Worm (Caenorhabditis elegans) whole organism, early embryonic: ENCODE measurements around the gene str-85.

Experiments
- B0310.2 ChIP-seq: sonication (generic microtip); optimal IDR thresholded peaks from 2 replicates; lab custom pipeline; 2016; ENCODE audit warnings: mild to moderate bottlenecking, missing genetic modification characterization, missing compliant biosample characterization
- F13C5.2 ChIP-seq: sonication (generic microtip); optimal IDR thresholded peaks from 2 replicates; lab custom pipeline; 2017; ENCODE audit warnings: mild to moderate bottlenecking, missing genetic modification characterization, inconsistent platforms, missing compliant biosample characterization
- aly-1 ChIP-seq: sonication (generic microtip); optimal IDR thresholded peaks from 2 replicates; lab custom pipeline; 2016; ENCODE audit warnings: missing genetic modification characterization, missing compliant biosample characterization
- ama-1 ChIP-seq: fragments of 150-350 bp; optimal IDR thresholded peaks from 2 replicates; lab custom pipeline; 2014
- ceh-13 ChIP-seq: fragments of 200-800 bp; sonication (Bioruptor generic); optimal IDR thresholded peaks from 2 replicates; lab custom pipeline; 2018; ENCODE audit warnings: mild to moderate bottlenecking, missing genetic modification characterization, missing compliant biosample characterization
- ceh-36 ChIP-seq: sonication (generic microtip); optimal IDR thresholded peaks from 2 replicates; lab custom pipeline; 2016; ENCODE audit warnings: missing genetic modification characterization, inconsistent platforms, missing compliant biosample characterization
- ets-7 ChIP-seq: sonication (generic microtip); optimal IDR thresholded peaks from 2 replicates; lab custom pipeline; 2016; ENCODE audit warnings: missing genotype, missing genetic modification characterization, missing compliant biosample characterization
- flt-1 ChIP-seq: fragments of 200-800 bp; sonication (Bioruptor generic); IDR thresholded peaks from 2 replicates; pipeline ENCODE4 v1.3.6; 2022; ENCODE audit warnings: missing genetic modification characterization, missing compliant biosample characterization
- hmbx-1 ChIP-seq: sonication (generic microtip); optimal IDR thresholded peaks from 2 replicates; lab custom pipeline; 2016; ENCODE audit warnings: mild to moderate bottlenecking, missing genetic modification characterization, missing compliant biosample characterization
- hmg-4 ChIP-seq: fragments of 200-800 bp; sonication (Bioruptor generic); optimal IDR thresholded peaks from 2 replicates; lab custom pipeline; 2018; ENCODE audit warnings: mild to moderate bottlenecking, missing genetic modification characterization, missing compliant biosample characterization
- hnd-1 ChIP-seq: sonication (generic microtip); optimal IDR thresholded peaks from 2 replicates; lab custom pipeline; 2016; ENCODE audit warnings: missing genetic modification characterization, missing compliant biosample characterization
- pes-1 ChIP-seq: fragments of 200-800 bp; sonication (Bioruptor generic); IDR thresholded peaks from 2 replicates; pipeline ENCODE4 v1.3.6; 2022; ENCODE audit warnings: missing genetic modification reagents, missing genetic modification characterization, missing compliant biosample characterization
- scrt-1 ChIP-seq: fragments of 200-800 bp; sonication (Bioruptor generic); IDR thresholded peaks from 2 replicates; pipeline ENCODE4 v1.3.6; 2022; ENCODE audit warnings: missing genetic modification characterization, missing compliant biosample characterization
- sea-1 ChIP-seq: fragments of 200-800 bp; sonication (Bioruptor generic); conservative IDR thresholded peaks from 2 replicates; pipeline ENCODE4 v1.3.6; 2022; ENCODE audit warnings: missing genetic modification characterization, missing compliant biosample characterization
- tbx-11 ChIP-seq: fragments of 200-800 bp; sonication (Bioruptor generic); IDR thresholded peaks from 2 replicates; pipeline ENCODE4 v1.3.6; 2022; ENCODE audit warnings: missing genetic modification characterization, missing compliant biosample characterization
- tbx-37 ChIP-seq: fragments of 200-800 bp; sonication (Bioruptor generic); conservative IDR thresholded peaks from 2 replicates; pipeline ENCODE4 v1.3.6; 2022; ENCODE audit warnings: missing genetic modification reagents, missing genetic modification characterization, missing compliant biosample characterization
- tra-4 ChIP-seq: sonication (generic microtip); optimal IDR thresholded peaks from 2 replicates; lab custom pipeline; 2017; ENCODE audit warnings: missing genetic modification characterization, missing compliant biosample characterization

Gene str-85

ce11 chrV:9015540-9015939 is 29.9 kb upstream of the str-85 start, which contains the start of gene srt-18:
srt-18 (minus strand) TSS chrV:9015640.
- TF ChIP-seq tra-4 (tag; lab: Kevin White, UChicago) (no peak), hmbx-1 (tag; lab: Kevin White, UChicago) (no peak), aly-1 (tag; lab: Kevin White, UChicago) (no peak), F13C5.2 (tag; lab: Kevin White, UChicago) (no peak), B0310.2 (tag; lab: Kevin White, UChicago) (no peak), ets-7 (no peak), ama-1 (lab: Kevin White, UChicago) (no peak), ceh-36 (tag; lab: Kevin White, UChicago) (no peak), pes-1 (GFP tag; lab: Robert Waterston, UW) (no peak), flt-1 (GFP tag; lab: Robert Waterston, UW) (no peak), hmg-4 (GFP tag; lab: Kevin White, UChicago) (no peak), ceh-13 (GFP tag; lab: Kevin White, UChicago) (no peak), tbx-37 (GFP tag; lab: Robert Waterston, UW) (no peak), scrt-1 (GFP tag; lab: Robert Waterston, UW) (no peak), tbx-11 (GFP tag; lab: Robert Waterston, UW) (no peak), sea-1 (GFP tag; lab: Robert Waterston, UW) (no peak), hnd-1 (tag; lab: Kevin White, UChicago) (no peak)

ce11 chrV:9013765-9014164 is 28.1 kb upstream of the str-85 start, which contains the start of gene srh-201:
srh-201 (minus strand) TSS chrV:9013865.
- TF ChIP-seq scrt-1 (GFP tag; lab: Robert Waterston, UW) (no peak), B0310.2 (tag; lab: Kevin White, UChicago) (no peak), F13C5.2 (tag; lab: Kevin White, UChicago) (no peak), tbx-11 (GFP tag; lab: Robert Waterston, UW) (no peak), hmg-4 (GFP tag; lab: Kevin White, UChicago) (no peak), flt-1 (GFP tag; lab: Robert Waterston, UW) (no peak), ama-1 (lab: Kevin White, UChicago) (no peak), pes-1 (GFP tag; lab: Robert Waterston, UW) (no peak), ceh-13 (GFP tag; lab: Kevin White, UChicago) (no peak), hmbx-1 (tag; lab: Kevin White, UChicago) (no peak), ceh-36 (tag; lab: Kevin White, UChicago) (no peak), ets-7 (no peak), tbx-37 (GFP tag; lab: Robert Waterston, UW) (no peak), tra-4 (tag; lab: Kevin White, UChicago) (no peak), aly-1 (tag; lab: Kevin White, UChicago) (no peak), sea-1 (GFP tag; lab: Robert Waterston, UW) (no peak), hnd-1 (tag; lab: Kevin White, UChicago) (no peak)

ce11 chrV:9009175-9009574 is 23.5 kb upstream of the str-85 start, which contains the start of gene srx-2:
srx-2 (plus strand) TSS chrV:9009475.
- TF ChIP-seq flt-1 (GFP tag; lab: Robert Waterston, UW): no peak
- no peak for TF ChIP-seq ceh-36 (tag; lab: Kevin White, UChicago)
- no peak for TF ChIP-seq scrt-1 (GFP tag; lab: Robert Waterston, UW)
- no peak for TF ChIP-seq sea-1 (GFP tag; lab: Robert Waterston, UW)
- TF ChIP-seq aly-1 (tag; lab: Kevin White, UChicago): no peak
- no peak for TF ChIP-seq F13C5.2 (tag; lab: Kevin White, UChicago)

ce11 chrV:9005243-9005642 is 19.6 kb upstream of the str-85 start, which contains the start of gene srx-3:
srx-3 (plus strand) TSS chrV:9005543.
- TF ChIP-seq tbx-37 (GFP tag; lab: Robert Waterston, UW): no peak

- TF ChIP-seq flt-1 (GFP tag; lab: Robert Waterston, UW): no peak
- no peak for TF ChIP-seq hmbx-1 (tag; lab: Kevin White, UChicago)
- TF ChIP-seq sea-1 (GFP tag; lab: Robert Waterston, UW): no peak
Measured at ce11 chrV:9003291-9003690, 17.7 kb upstream of the str-85 start, which contains the start of gene srx-1. srx-1 (plus strand) TSS chrV:9003672.

- TF ChIP-seq scrt-1 (GFP tag; lab: Robert Waterston, UW) (no peak), tra-4 (tag; lab: Kevin White, UChicago) (no peak), ceh-36 (tag; lab: Kevin White, UChicago) (no peak), tbx-11 (GFP tag; lab: Robert Waterston, UW) (no peak), ceh-13 (GFP tag; lab: Kevin White, UChicago) (no peak)
Measured at ce11 chrV:9001175-9001574, 15.5 kb upstream of the str-85 start, which contains the start of gene F59E11.2. F59E11.2 (plus strand) TSS chrV:9001475.

- TF ChIP-seq ceh-36 (tag; lab: Kevin White, UChicago) (no peak), tbx-37 (GFP tag; lab: Robert Waterston, UW) (no peak), ama-1 (lab: Kevin White, UChicago) (no peak), tra-4 (tag; lab: Kevin White, UChicago) (no peak), hmbx-1 (tag; lab: Kevin White, UChicago) (no peak)
Measured at ce11 chrV:8994801-8995200, 9.2 kb upstream of the str-85 start, which contains the start of gene F59E11.5. F59E11.5 (plus strand) TSS chrV:8995101.

ce11 chrV:8994272-8994671 is 8.6 kb upstream of the str-85 start:
- TF ChIP-seq F13C5.2 (tag; lab: Kevin White, UChicago): no peak
- TF ChIP-seq ama-1 (lab: Kevin White, UChicago): no peak
- TF ChIP-seq tbx-11 (GFP tag; lab: Robert Waterston, UW): no peak
- TF ChIP-seq flt-1 (GFP tag; lab: Robert Waterston, UW): no peak
- TF ChIP-seq aly-1 (tag; lab: Kevin White, UChicago): no peak
- TF ChIP-seq ets-7: no peak
- no peak for TF ChIP-seq hmg-4 (GFP tag; lab: Kevin White, UChicago)
- no peak for TF ChIP-seq ceh-36 (tag; lab: Kevin White, UChicago)
